Worm (Caenorhabditis elegans) whole organism, midembryonic: ENCODE measurements around the gene eas-1.

ENCODE experiments used
- T22C8.4 ChIP-seq: fragments of 200-800 bp; sonication (Bioruptor generic); IDR thresholded peaks from 2 replicates; pipeline ENCODE4 v1.3.6; 2022; ENCODE audit warnings: missing genetic modification characterization, missing compliant biosample characterization
- cog-1 ChIP-seq: sonication (generic microtip); optimal IDR thresholded peaks from 2 replicates; lab custom pipeline; 2016; ENCODE audit warnings: missing genetic modification characterization, missing compliant biosample characterization
- flt-1 ChIP-seq: fragments of 200-800 bp; sonication (Bioruptor generic); IDR thresholded peaks from 2 replicates; pipeline ENCODE4 v1.3.6; 2022; ENCODE audit warnings: missing genetic modification characterization, missing compliant biosample characterization
- klf-2 ChIP-seq: fragments of 200-800 bp; sonication (Bioruptor generic); conservative IDR thresholded peaks from 2 replicates; pipeline ENCODE4 v1.3.6; 2022; ENCODE audit warnings: missing genetic modification reagents, missing genetic modification characterization, missing compliant biosample characterization
- med-1 ChIP-seq: sonication (generic microtip); optimal IDR thresholded peaks from 2 replicates; lab custom pipeline; 2017; ENCODE audit warnings: missing genetic modification characterization, mild to moderate bottlenecking, missing compliant biosample characterization, antibody characterized with exemption, missing genetic modification reagents; ENCODE audit not compliant: insufficient read depth
- ref-1 ChIP-seq: fragments of 200-800 bp; sonication (Bioruptor generic); conservative IDR thresholded peaks from 2 replicates; pipeline ENCODE4 v1.3.6; 2022; ENCODE audit warnings: missing genetic modification reagents, missing genetic modification characterization, missing compliant biosample characterization
- tab-1 ChIP-seq: fragments of 200-800 bp; sonication (Bioruptor generic); IDR thresholded peaks from 2 replicates; pipeline ENCODE4 v1.3.6; 2022; ENCODE audit warnings: missing genetic modification characterization, missing compliant biosample characterization
- ztf-23 ChIP-seq: fragments of 200-800 bp; sonication (Bioruptor generic); IDR thresholded peaks from 2 replicates; pipeline ENCODE4 v1.3.6; 2022; ENCODE audit warnings: missing genetic modification reagents, missing genetic modification characterization, missing compliant biosample characterization
- ztf-29 ChIP-seq: fragments of 200-800 bp; sonication (Bioruptor generic); IDR thresholded peaks from 2 replicates; pipeline ENCODE4 v1.3.6; 2022; ENCODE audit warnings: missing genetic modification reagents, missing genetic modification characterization, missing compliant biosample characterization

The eas-1 gene

ce11 chrII:4769886-4770285 is 29.7 kb downstream of the eas-1 start:
- no peak for TF ChIP-seq ref-1 (GFP tag; lab: Robert Waterston, UW)

- TF ChIP-seq ref-1 (GFP tag; lab: Robert Waterston, UW) (no peak), cog-1 (tag; lab: Kevin White, UChicago) (no peak), ztf-23 (GFP tag; lab: Robert Waterston, UW) (no peak), T22C8.4 (no peak), flt-1 (GFP tag; lab: Robert Waterston, UW) (no peak), klf-2 (GFP tag; lab: Robert Waterston, UW) (no peak), ztf-29 (GFP tag; lab: Robert Waterston, UW) (no peak), tab-1 (GFP tag; lab: Robert Waterston, UW) (no peak), med-1 (GFP tag; lab: Kevin White, UChicago) (no peak)
Observed at ce11 chrII:4771282-4771681, 31.1 kb downstream of the eas-1 start, which contains the start of gene F26G1.5. Gene F26G1.5 (minus strand): TSS chrII:4771382.

ce11 chrII:4772441-4772840 is 32.2 kb downstream of the eas-1 start:
- TF ChIP-seq ztf-29 (GFP tag; lab: Robert Waterston, UW): no peak
- no peak for TF ChIP-seq ref-1 (GFP tag; lab: Robert Waterston, UW)
- no peak for TF ChIP-seq ztf-23 (GFP tag; lab: Robert Waterston, UW)

ce11 chrII:4773891-4774432 is 33.8 kb downstream of the eas-1 start, which contains the start of the genes F26G1.9 and F26G1.10:
Gene F26G1.9 (minus strand): TSS chrII:4773991.
Gene F26G1.10 (plus strand): TSS chrII:4774382.
- TF ChIP-seq ref-1 (GFP tag; lab: Robert Waterston, UW): no peak

ce11 chrII:4775802-4776201 is 35.6 kb downstream of the eas-1 start:
- TF ChIP-seq med-1 (GFP tag; lab: Kevin White, UChicago) (no peak), klf-2 (GFP tag; lab: Robert Waterston, UW) (no peak), ztf-29 (GFP tag; lab: Robert Waterston, UW) (no peak), cog-1 (tag; lab: Kevin White, UChicago) (no peak), flt-1 (GFP tag; lab: Robert Waterston, UW) (no peak), tab-1 (GFP tag; lab: Robert Waterston, UW) (no peak), ztf-23 (GFP tag; lab: Robert Waterston, UW) (no peak), T22C8.4 (no peak), ref-1 (GFP tag; lab: Robert Waterston, UW) (no peak)

ce11 chrII:4776933-4777332 is 36.7 kb downstream of the eas-1 start, which contains the start of gene F26G1.11:
Gene F26G1.11 (plus strand): TSS chrII:4777137.
- TF ChIP-seq tab-1 (GFP tag; lab: Robert Waterston, UW) (no peak), flt-1 (GFP tag; lab: Robert Waterston, UW) (no peak), med-1 (GFP tag; lab: Kevin White, UChicago) (no peak), T22C8.4 (no peak), ztf-23 (GFP tag; lab: Robert Waterston, UW) (no peak), klf-2 (GFP tag; lab: Robert Waterston, UW) (no peak), cog-1 (tag; lab: Kevin White, UChicago) (no peak), ref-1 (GFP tag; lab: Robert Waterston, UW) (no peak), ztf-29 (GFP tag; lab: Robert Waterston, UW) (no peak)

- TF ChIP-seq med-1 (GFP tag; lab: Kevin White, UChicago) (no peak), flt-1 (GFP tag; lab: Robert Waterston, UW) (no peak), tab-1 (GFP tag; lab: Robert Waterston, UW) (no peak), ztf-29 (GFP tag; lab: Robert Waterston, UW) (no peak)
Observed at ce11 chrII:4779753-4780152, 39.5 kb downstream of the eas-1 start.

ce11 chrII:4784436-4784835 is 44.2 kb downstream of the eas-1 start, which contains the start of gene nep-12:
Gene nep-12 (minus strand): TSS chrII:4784536.
- TF ChIP-seq cog-1 (tag; lab: Kevin White, UChicago) (no peak), ztf-23 (GFP tag; lab: Robert Waterston, UW) (no peak), flt-1 (GFP tag; lab: Robert Waterston, UW) (no peak), ztf-29 (GFP tag; lab: Robert Waterston, UW) (no peak), ref-1 (GFP tag; lab: Robert Waterston, UW) (no peak), tab-1 (GFP tag; lab: Robert Waterston, UW) (no peak), med-1 (GFP tag; lab: Kevin White, UChicago) (no peak), T22C8.4 (no peak), klf-2 (GFP tag; lab: Robert Waterston, UW) (no peak)

ce11 chrII:4786181-4786580 is 46.0 kb downstream of the eas-1 start, which contains the start of gene msp-3:
Gene msp-3 (minus strand): TSS chrII:4786281.
- TF ChIP-seq ref-1 (GFP tag; lab: Robert Waterston, UW) (no peak), flt-1 (GFP tag; lab: Robert Waterston, UW) (no peak), T22C8.4 (no peak), cog-1 (tag; lab: Kevin White, UChicago) (no peak), klf-2 (GFP tag; lab: Robert Waterston, UW) (no peak), ztf-29 (GFP tag; lab: Robert Waterston, UW) (no peak), ztf-23 (GFP tag; lab: Robert Waterston, UW) (no peak), tab-1 (GFP tag; lab: Robert Waterston, UW) (no peak), med-1 (GFP tag; lab: Kevin White, UChicago) (no peak)

- TF ChIP-seq ref-1 (GFP tag; lab: Robert Waterston, UW) (no peak), ztf-23 (GFP tag; lab: Robert Waterston, UW) (no peak), klf-2 (GFP tag; lab: Robert Waterston, UW) (no peak), flt-1 (GFP tag; lab: Robert Waterston, UW) (no peak), cog-1 (tag; lab: Kevin White, UChicago) (no peak), T22C8.4 (no peak), tab-1 (GFP tag; lab: Robert Waterston, UW) (no peak), ztf-29 (GFP tag; lab: Robert Waterston, UW) (no peak), med-1 (GFP tag; lab: Kevin White, UChicago) (no peak)
Observed at ce11 chrII:4789835-4790343, 49.7 kb downstream of the eas-1 start, which contains the start of gene F26G1.15. Gene F26G1.15 (plus strand): TSS chrII:4790293.
